Fruit fly (Drosophila melanogaster) whole organism, prepupa: ENCODE data around the gene CG2841.

Experiments
- CG10631 ChIP-seq: fragments of 200-800 bp; sonication (Bioruptor generic); optimal IDR thresholded peaks from 2 replicates; lab custom pipeline; 2016; ENCODE audit warnings: missing biosample characterization, missing genetic modification characterization
- CG11762 ChIP-seq: fragments of 200-800 bp; sonication (Bioruptor generic); optimal IDR thresholded peaks from 3 replicates; lab custom pipeline; 2016; ENCODE audit warnings: missing biosample characterization, missing genetic modification characterization; ENCODE audit not compliant: insufficient read depth
- CG11902 ChIP-seq: fragments of 200-800 bp; sonication (Bioruptor generic); optimal IDR thresholded peaks from 3 replicates; lab custom pipeline; 2016; ENCODE audit warnings: missing biosample characterization, missing genetic modification characterization
- CG15336 ChIP-seq: fragments of 200-800 bp; sonication (Bioruptor generic); IDR thresholded peaks from 2 replicates; pipeline ENCODE4 v1.3.6; 2022; ENCODE audit warnings: missing biosample characterization, missing genetic modification characterization
- CG1621 ChIP-seq: fragments of 200-800 bp; sonication (Bioruptor generic); optimal IDR thresholded peaks from 3 replicates; lab custom pipeline; 2018; ENCODE audit warnings: missing biosample characterization, mild to moderate bottlenecking, missing genetic modification characterization
- CG32006 ChIP-seq: fragments of 200-800 bp; sonication (Bioruptor generic); optimal IDR thresholded peaks from 3 replicates; lab custom pipeline; 2017; ENCODE audit warnings: missing biosample characterization, mild to moderate bottlenecking, missing genetic modification characterization
- CG34406 ChIP-seq: fragments of 200-800 bp; sonication (Bioruptor generic); optimal IDR thresholded peaks from 3 replicates; lab custom pipeline; 2016; ENCODE audit warnings: missing biosample characterization, missing genetic modification characterization
- CG3919 ChIP-seq: fragments of 200-800 bp; sonication (Bioruptor generic); optimal IDR thresholded peaks from 3 replicates; lab custom pipeline; 2016; ENCODE audit warnings: missing biosample characterization, missing genetic modification characterization
- CG6163 ChIP-seq: fragments of 200-800 bp; sonication (Bioruptor generic); IDR thresholded peaks from 3 replicates; pipeline ENCODE4 v1.3.6; 2022; ENCODE audit warnings: missing biosample characterization, missing genetic modification characterization
- CG6276 ChIP-seq: fragments of 200-800 bp; sonication (Bioruptor generic); optimal IDR thresholded peaks from 2 replicates; lab custom pipeline; 2017; ENCODE audit warnings: missing biosample characterization, mild to moderate bottlenecking, missing genetic modification characterization
- CG6792 ChIP-seq: fragments of 200-800 bp; sonication (Bioruptor generic); optimal IDR thresholded peaks from 3 replicates; lab custom pipeline; 2016; ENCODE audit warnings: missing biosample characterization, missing genetic modification characterization
- CG6808 ChIP-seq: fragments of 200-800 bp; sonication (Bioruptor generic); optimal IDR thresholded peaks from 3 replicates; lab custom pipeline; 2017; ENCODE audit warnings: missing biosample characterization, missing genetic modification characterization, mild to moderate bottlenecking, moderate library complexity, missing genetic modification reagents
- CG6854 ChIP-seq: fragments of 200-800 bp; sonication (Bioruptor generic); optimal IDR thresholded peaks from 2 replicates; lab custom pipeline; 2017; ENCODE audit warnings: missing biosample characterization, mild to moderate bottlenecking, missing genetic modification characterization
- CG8119 ChIP-seq: fragments of 200-800 bp; sonication (Bioruptor generic); IDR thresholded peaks from 3 replicates; pipeline ENCODE4 v1.3.6; 2022; ENCODE audit warnings: missing biosample characterization, missing genetic modification characterization
- CG8319 ChIP-seq: fragments of 200-800 bp; sonication (Bioruptor generic); optimal IDR thresholded peaks from 3 replicates; lab custom pipeline; 2016; ENCODE audit warnings: missing biosample characterization, missing genetic modification characterization
- CG8632 ChIP-seq: fragments of 200-800 bp; sonication (Bioruptor generic); optimal IDR thresholded peaks from 3 replicates; lab custom pipeline; 2016; ENCODE audit warnings: missing biosample characterization, missing genetic modification characterization
- CG9139 ChIP-seq: fragments of 200-800 bp; sonication (Bioruptor generic); optimal IDR thresholded peaks from 3 replicates; lab custom pipeline; 2017; ENCODE audit warnings: missing biosample characterization, mild to moderate bottlenecking, missing genetic modification characterization
- Eip75B ChIP-seq: fragments of 200-800 bp; sonication (Bioruptor generic); optimal IDR thresholded peaks from 3 replicates; lab custom pipeline; 2016; ENCODE audit warnings: missing biosample characterization, missing genetic modification characterization
- Eip78C ChIP-seq: fragments of 200-800 bp; sonication (Bioruptor generic); peaks from one replicate; lab custom pipeline; 2016; ENCODE audit warnings: missing biosample characterization, missing genetic modification characterization
- Eip93F ChIP-seq: fragments of 200-800 bp; sonication (Bioruptor generic); optimal IDR thresholded peaks from 2 replicates; lab custom pipeline; 2016; ENCODE audit warnings: missing biosample characterization, mild to moderate bottlenecking, missing genetic modification characterization
- Ets96B ChIP-seq: fragments of 200-800 bp; optimal IDR thresholded peaks from 2 replicates; lab custom pipeline; 2019; ENCODE audit warnings: missing biosample characterization, mild to moderate bottlenecking, missing genetic modification characterization, moderate library complexity
- Hr4 ChIP-seq: fragments of 200-800 bp; sonication (Bioruptor generic); optimal IDR thresholded peaks from 3 replicates; lab custom pipeline; 2016; ENCODE audit warnings: missing biosample characterization, missing genetic modification characterization
- Lpt ChIP-seq: fragments of 200-800 bp; sonication (Bioruptor generic); optimal IDR thresholded peaks from 3 replicates; lab custom pipeline; 2016; ENCODE audit warnings: missing biosample characterization, missing genetic modification characterization
- Met ChIP-seq: fragments of 200-800 bp; sonication (Bioruptor generic); optimal IDR thresholded peaks from 3 replicates; lab custom pipeline; 2016; ENCODE audit warnings: missing biosample characterization, missing genetic modification characterization
- Sox102F ChIP-seq: fragments of 200-800 bp; sonication (Bioruptor generic); optimal IDR thresholded peaks from 2 replicates; lab custom pipeline; 2016; ENCODE audit warnings: missing biosample characterization, mild to moderate bottlenecking, missing genetic modification characterization
- Sox14 ChIP-seq: fragments of 200-800 bp; sonication (Bioruptor generic); optimal IDR thresholded peaks from 3 replicates; lab custom pipeline; 2016; ENCODE audit warnings: missing biosample characterization, missing genetic modification characterization
- Sox15 ChIP-seq: fragments of 200-800 bp; sonication (Bioruptor generic); optimal IDR thresholded peaks from 3 replicates; lab custom pipeline; 2016; ENCODE audit warnings: missing biosample characterization, missing genetic modification characterization
- achi ChIP-seq: fragments of 200-800 bp; sonication (Bioruptor generic); optimal IDR thresholded peaks from 3 replicates; lab custom pipeline; 2016; ENCODE audit warnings: missing biosample characterization, missing genetic modification characterization
- acj6 ChIP-seq: fragments of 200-800 bp; sonication (Bioruptor generic); optimal IDR thresholded peaks from 3 replicates; lab custom pipeline; 2016; ENCODE audit warnings: missing biosample characterization, missing genetic modification characterization
- dsx ChIP-seq: fragments of 200-800 bp; optimal IDR thresholded peaks from 3 replicates; lab custom pipeline; 2019; ENCODE audit warnings: missing biosample characterization, mild to moderate bottlenecking, missing genetic modification characterization, moderate library complexity; ENCODE audit not compliant: poor library complexity, severe bottlenecking
- eg ChIP-seq: fragments of 200-800 bp; sonication (Bioruptor generic); IDR thresholded peaks from 3 replicates; pipeline ENCODE4 v1.3.6; 2022; ENCODE audit warnings: missing biosample characterization, missing genetic modification characterization
- esn ChIP-seq: fragments of 200-800 bp; sonication (Bioruptor generic); optimal IDR thresholded peaks from 2 replicates; lab custom pipeline; 2016; ENCODE audit warnings: missing biosample characterization, mild to moderate bottlenecking, missing genetic modification characterization, moderate library complexity
- fd85E ChIP-seq: fragments of 200-800 bp; sonication (Bioruptor generic); optimal IDR thresholded peaks from 3 replicates; lab custom pipeline; 2016; ENCODE audit warnings: missing biosample characterization, missing genetic modification characterization
- fkh ChIP-seq: fragments of 200-800 bp; sonication (Bioruptor generic); optimal IDR thresholded peaks from 3 replicates; lab custom pipeline; 2017; ENCODE audit warnings: missing biosample characterization, mild to moderate bottlenecking, missing genetic modification characterization, moderate library complexity
- net ChIP-seq: fragments of 200-800 bp; sonication (Bioruptor generic); optimal IDR thresholded peaks from 3 replicates; lab custom pipeline; 2016; ENCODE audit warnings: missing biosample characterization, missing genetic modification characterization
- pdm3 ChIP-seq: fragments of 200-800 bp; sonication (Bioruptor generic); optimal IDR thresholded peaks from 3 replicates; lab custom pipeline; 2016; ENCODE audit warnings: missing biosample characterization, missing genetic modification characterization
- salr ChIP-seq, 2 experiments: fragments of 200-800 bp; sonication (Bioruptor generic); optimal IDR thresholded peaks; 3 replicates each; lab custom pipeline; 2016 to 2018; ENCODE audit warnings: missing biosample characterization in 2 of 2, missing genetic modification characterization in 2 of 2, mild to moderate bottlenecking in 1 of 2
- ss ChIP-seq, 2 experiments: fragments of 200-800 bp; sonication (Bioruptor generic); optimal IDR thresholded peaks; 2 replicates in 1 of 2; 3 replicates in 1 of 2; lab custom pipeline; 2017 to 2018; ENCODE audit warnings: mild to moderate bottlenecking in 2 of 2, missing biosample characterization in 2 of 2, missing genetic modification characterization in 2 of 2, moderate library complexity in 1 of 2
- svp ChIP-seq: fragments of 200-800 bp; sonication (Bioruptor generic); peaks from one replicate; lab custom pipeline; 2016; ENCODE audit warnings: missing biosample characterization, missing genetic modification characterization
- vri ChIP-seq: fragments of 200-800 bp; sonication (Bioruptor generic); optimal IDR thresholded peaks from 3 replicates; lab custom pipeline; 2016; ENCODE audit warnings: missing biosample characterization, mild to moderate bottlenecking, missing genetic modification characterization

Gene CG2841

dm6 chrX:2366171-2366570 lies at the start of gene CG2841:
Gene CG2841, minus strand, starts transcription at chrX:2366356.
- peak; percentile 38 for TF ChIP-seq svp (GFP tag; lab: Kevin White, UChicago)
- 0 out of 3 replicates have a peak, but pooled peaks have one; percentile 15 for TF ChIP-seq CG6163 (GFP tag; lab: Robert Waterston, UW)
- TF ChIP-seq CG6854: peak; percentile 0
- TF ChIP-seq Met (GFP tag; lab: Kevin White, UChicago): no peak
- TF ChIP-seq CG3919: peak; percentile 24
- peak in 1 of 2 experiments; percentile 49 for TF ChIP-seq ss (GFP tag; optimal IDR thresholded peaks at IDR 0.05; lab: Kevin White, UChicago)

dm6 chrX:2410805-2411204 lies 44.6 kb upstream of the CG2841 start, which contains the start of gene CG12496:
Gene CG12496, minus strand, starts transcription at chrX:2410901.
- TF ChIP-seq CG1621 (no peak), Hr4 (GFP tag; lab: Kevin White, UChicago) (no peak), CG6276 (no peak), CG3919 (no peak), CG8319 (GFP tag; lab: Kevin White, UChicago) (no peak), CG9139 (GFP tag; lab: Kevin White, UChicago) (no peak), Sox14 (GFP tag; lab: Kevin White, UChicago) (no peak), esn (GFP tag; lab: Kevin White, UChicago) (no peak), CG6808 (GFP tag; lab: Kevin White, UChicago) (no peak)

- TF ChIP-seq Lpt (GFP tag; lab: Kevin White, UChicago) (no peak), Eip78C (GFP tag; lab: Kevin White, UChicago) (no peak), CG6276 (no peak), fkh (GFP tag; lab: Kevin White, UChicago) (no peak)
Observed at dm6 chrX:2408675-2409163, 42.6 kb upstream of the CG2841 start.

- TF ChIP-seq Ets96B (tag; lab: Kevin White, UChicago) (no peak), fd85E (no peak), CG8119 (GFP tag; lab: Robert Waterston, UW) (no peak), Met (GFP tag; lab: Kevin White, UChicago) (no peak), Sox15 (GFP tag; lab: Kevin White, UChicago) (no peak), CG10631 (GFP tag; lab: Kevin White, UChicago) (no peak), Eip93F (GFP tag; lab: Kevin White, UChicago) (no peak), salr (GFP tag; optimal IDR thresholded peaks at IDR 0.05; lab: Kevin White, UChicago) (no peak), CG8632 (GFP tag; lab: Kevin White, UChicago) (no peak), CG32006 (GFP tag; lab: Kevin White, UChicago) (no peak), vri (GFP tag; lab: Kevin White, UChicago) (no peak), CG15336 (GFP tag; lab: Robert Waterston, UW) (no peak), net (GFP tag; lab: Kevin White, UChicago) (no peak), CG34406 (no peak), esn (GFP tag; lab: Kevin White, UChicago) (no peak), Sox14 (GFP tag; lab: Kevin White, UChicago) (no peak), Eip75B (no peak)
Observed at dm6 chrX:2399438-2399837, 33.3 kb upstream of the CG2841 start.

- peak; percentile 22 for TF ChIP-seq CG11902 (GFP tag; lab: Kevin White, UChicago)
- TF ChIP-seq pdm3 (GFP tag; lab: Kevin White, UChicago): peak; percentile 40
- peak; percentile 82 for TF ChIP-seq Eip78C (GFP tag; lab: Kevin White, UChicago)
- no peak for TF ChIP-seq fkh (GFP tag; lab: Kevin White, UChicago)
- peak; percentile 60 for TF ChIP-seq acj6 (GFP tag; lab: Kevin White, UChicago)
- TF ChIP-seq CG1621: peak; percentile 20
- peak; percentile 59 for TF ChIP-seq achi (GFP tag; lab: Kevin White, UChicago)
- no peak for TF ChIP-seq CG6854
- peak; percentile 14; the same call in 1 of the 3 replicates for TF ChIP-seq eg (GFP tag; lab: Robert Waterston, UW)
- peak; percentile 10 for TF ChIP-seq CG6276
- no peak for TF ChIP-seq Eip93F (GFP tag; lab: Kevin White, UChicago)
- no peak for TF ChIP-seq fd85E
- peak; percentile 52 for TF ChIP-seq Hr4 (GFP tag; lab: Kevin White, UChicago)
- TF ChIP-seq CG11762 (GFP tag; lab: Kevin White, UChicago): no peak
- TF ChIP-seq CG3919: peak; percentile 42
- peak; percentile 29 for TF ChIP-seq Sox102F (GFP tag; lab: Kevin White, UChicago)
- peak; percentile 36 for TF ChIP-seq CG6808 (GFP tag; lab: Kevin White, UChicago)
- TF ChIP-seq net (GFP tag; lab: Kevin White, UChicago): peak; percentile 35
- TF ChIP-seq CG6792 (GFP tag; lab: Kevin White, UChicago): peak; percentile 59
- TF ChIP-seq dsx: peak; percentile 21
- peak; percentile 66; the same call in 1 of the 3 replicates for TF ChIP-seq CG8119 (GFP tag; lab: Robert Waterston, UW)
- peak; percentile 45 for TF ChIP-seq Eip75B
Observed at dm6 chrX:2396204-2396882, 30.2 kb upstream of the CG2841 start.
